Worm (Caenorhabditis elegans) whole organism, late embryonic: ENCODE measurements around the gene zif-1.

ENCODE experiments used
- C08G9.2 ChIP-seq: sonication (generic microtip); optimal IDR thresholded peaks from 2 replicates; lab custom pipeline; 2016; ENCODE audit warnings: mild to moderate bottlenecking, missing genetic modification characterization, moderate library complexity, missing compliant biosample characterization
- T23F11.4 ChIP-seq: fragments of 200-800 bp; sonication (Bioruptor generic); optimal IDR thresholded peaks from 2 replicates; lab custom pipeline; 2018; ENCODE audit warnings: mild to moderate bottlenecking, missing genetic modification characterization, missing compliant biosample characterization
- ceh-18 ChIP-seq: sonication (generic microtip); optimal IDR thresholded peaks from 2 replicates; lab custom pipeline; 2016; ENCODE audit warnings: missing genetic modification characterization, missing compliant biosample characterization
- ceh-19 ChIP-seq: fragments of 200-800 bp; sonication (Bioruptor generic); optimal IDR thresholded peaks from 2 replicates; lab custom pipeline; 2018; ENCODE audit warnings: mild to moderate bottlenecking, missing genetic modification characterization, missing compliant biosample characterization
- ceh-2 ChIP-seq: sonication (generic microtip); optimal IDR thresholded peaks from 2 replicates; lab custom pipeline; 2016; ENCODE audit warnings: missing genotype, missing genetic modification characterization, missing compliant biosample characterization
- ceh-24 ChIP-seq: sonication (generic microtip); optimal IDR thresholded peaks from 2 replicates; lab custom pipeline; 2016; ENCODE audit warnings: mild to moderate bottlenecking, missing genetic modification characterization, missing compliant biosample characterization
- ceh-31 ChIP-seq: sonication (generic microtip); optimal IDR thresholded peaks from 2 replicates; lab custom pipeline; 2016; ENCODE audit warnings: missing genetic modification characterization, missing compliant biosample characterization
- ceh-45 ChIP-seq: fragments of 200-800 bp; sonication (Bioruptor generic); IDR thresholded peaks from 2 replicates; pipeline ENCODE4 v1.3.6; 2022; ENCODE audit warnings: missing genetic modification reagents, missing genetic modification characterization, missing compliant biosample characterization
- ceh-48 ChIP-seq: sonication (generic microtip); optimal IDR thresholded peaks from 2 replicates; lab custom pipeline; 2016; ENCODE audit warnings: missing genetic modification characterization, inconsistent platforms, missing compliant biosample characterization
- ceh-6 ChIP-seq: fragments of 200-800 bp; sonication (Bioruptor generic); optimal IDR thresholded peaks from 2 replicates; lab custom pipeline; 2018; ENCODE audit warnings: mild to moderate bottlenecking, missing genetic modification characterization, missing compliant biosample characterization
- ceh-9 ChIP-seq: sonication (generic microtip); optimal IDR thresholded peaks from 2 replicates; lab custom pipeline; 2016; ENCODE audit warnings: mild to moderate bottlenecking, missing genetic modification characterization, inconsistent platforms, missing compliant biosample characterization
- che-1 ChIP-seq: sonication (generic microtip); optimal IDR thresholded peaks from 2 replicates; lab custom pipeline; 2016; ENCODE audit warnings: mild to moderate bottlenecking, missing genetic modification characterization, missing compliant biosample characterization
- dmd-4 ChIP-seq: sonication (generic microtip); optimal IDR thresholded peaks from 2 replicates; lab custom pipeline; 2016; ENCODE audit warnings: borderline replicate concordance, missing genetic modification characterization, missing compliant biosample characterization
- dve-1 ChIP-seq: sonication (generic microtip); optimal IDR thresholded peaks from 2 replicates; lab custom pipeline; 2017; ENCODE audit warnings: antibody characterized with exemption, mild to moderate bottlenecking, missing genetic modification characterization, missing compliant biosample characterization
- eyg-1 ChIP-seq: sonication (generic microtip); optimal IDR thresholded peaks from 2 replicates; lab custom pipeline; 2016; ENCODE audit warnings: missing genotype, missing genetic modification characterization, missing compliant biosample characterization
- fax-1 ChIP-seq: sonication (generic microtip); optimal IDR thresholded peaks from 2 replicates; lab custom pipeline; 2016; ENCODE audit warnings: missing genotype, missing genetic modification characterization, missing compliant biosample characterization
- fkh-10 ChIP-seq: fragments of 150-350 bp; optimal IDR thresholded peaks from 2 replicates; lab custom pipeline; 2014; ENCODE audit warnings: missing biosample characterization, missing genetic modification reagents, missing genetic modification characterization
- hlh-13 ChIP-seq: fragments of 200-800 bp; sonication (Bioruptor generic); optimal IDR thresholded peaks from 2 replicates; lab custom pipeline; 2018; ENCODE audit warnings: mild to moderate bottlenecking, missing genetic modification characterization, missing compliant biosample characterization
- hlh-15 ChIP-seq: sonication (generic microtip); optimal IDR thresholded peaks from 2 replicates; lab custom pipeline; 2016; ENCODE audit warnings: missing genetic modification characterization, missing compliant biosample characterization
- hlh-6 ChIP-seq: sonication (generic microtip); optimal IDR thresholded peaks from 2 replicates; lab custom pipeline; 2016; ENCODE audit warnings: missing genotype, missing genetic modification characterization, missing compliant biosample characterization
- lim-6 ChIP-seq: sonication (generic microtip); optimal IDR thresholded peaks from 2 replicates; lab custom pipeline; 2016; ENCODE audit warnings: missing genetic modification characterization, missing compliant biosample characterization
- lin-11 ChIP-seq: fragments of 200-800 bp; sonication (Bioruptor generic); optimal IDR thresholded peaks from 2 replicates; lab custom pipeline; 2018; ENCODE audit warnings: mild to moderate bottlenecking, missing genetic modification characterization, missing compliant biosample characterization
- mec-3 ChIP-seq: sonication (generic microtip); optimal IDR thresholded peaks from 2 replicates; lab custom pipeline; 2016; ENCODE audit warnings: borderline replicate concordance, missing genetic modification characterization, missing compliant biosample characterization
- nfya-1 ChIP-seq: sonication (generic microtip); optimal IDR thresholded peaks from 2 replicates; lab custom pipeline; 2017; ENCODE audit warnings: missing genetic modification characterization, mild to moderate bottlenecking, missing compliant biosample characterization, antibody characterized with exemption, moderate library complexity
- nhr-11 ChIP-seq: fragments of 150-350 bp; optimal IDR thresholded peaks from 2 replicates; lab custom pipeline; 2014; ENCODE audit warnings: missing biosample characterization, missing genetic modification characterization
- npax-4 ChIP-seq: sonication (generic microtip); optimal IDR thresholded peaks from 2 replicates; lab custom pipeline; 2016; ENCODE audit warnings: missing genetic modification characterization, missing compliant biosample characterization
- odd-2 ChIP-seq: sonication (generic microtip); optimal IDR thresholded peaks from 2 replicates; lab custom pipeline; 2017; ENCODE audit warnings: antibody characterized with exemption, mild to moderate bottlenecking, missing genetic modification characterization, missing compliant biosample characterization
- pag-3 ChIP-seq: sonication (generic microtip); optimal IDR thresholded peaks from 2 replicates; lab custom pipeline; 2016; ENCODE audit warnings: missing compliant biosample characterization, missing genetic modification characterization, borderline replicate concordance
- pqm-1 ChIP-seq: sonication (generic microtip); optimal IDR thresholded peaks from 2 replicates; lab custom pipeline; 2016; ENCODE audit warnings: missing genetic modification characterization, missing compliant biosample characterization
- pros-1 ChIP-seq: fragments of 150-350 bp; optimal IDR thresholded peaks from 2 replicates; lab custom pipeline; 2014; ENCODE audit warnings: missing biosample characterization, missing genetic modification reagents, missing genetic modification characterization
- ref-2 ChIP-seq: sonication (generic microtip); optimal IDR thresholded peaks from 2 replicates; lab custom pipeline; 2016; ENCODE audit warnings: missing genetic modification characterization, missing compliant biosample characterization
- sox-2 ChIP-seq: fragments of 200-800 bp; sonication (Bioruptor generic); IDR thresholded peaks from 2 replicates; pipeline ENCODE4 v1.3.6; 2022; ENCODE audit warnings: missing genetic modification reagents, missing genetic modification characterization, missing compliant biosample characterization
- sox-4 ChIP-seq: sonication (generic microtip); optimal IDR thresholded peaks from 2 replicates; lab custom pipeline; 2017; ENCODE audit warnings: mild to moderate bottlenecking, missing genetic modification characterization, inconsistent platforms, missing compliant biosample characterization
- ttx-3 ChIP-seq: sonication (generic microtip); optimal IDR thresholded peaks from 2 replicates; lab custom pipeline; 2016; ENCODE audit warnings: missing genetic modification reagents, missing genetic modification characterization, missing compliant biosample characterization
- unc-3 ChIP-seq, 2 experiments: fragments of 200-800 bp in 1 of 2; sonication (Bioruptor generic) in 1 of 2; sonication (generic microtip) in 1 of 2; conservative IDR thresholded peaks in 1 of 2; optimal IDR thresholded peaks in 1 of 2; 2 replicates each; pipeline versions ENCODE4 v1.3.6 to Lab custom; 2016 to 2022; ENCODE audit warnings: missing compliant biosample characterization in 2 of 2, missing genetic modification characterization in 2 of 2, missing genetic modification reagents in 1 of 2
- unc-42 ChIP-seq: sonication (generic microtip); optimal IDR thresholded peaks from 2 replicates; lab custom pipeline; 2016; ENCODE audit warnings: missing genotype, missing genetic modification characterization, missing compliant biosample characterization
- unc-55 ChIP-seq: sonication (generic microtip); optimal IDR thresholded peaks from 2 replicates; lab custom pipeline; 2017; ENCODE audit warnings: missing biosample characterization, missing genetic modification reagents, missing genetic modification characterization
- ztf-16 ChIP-seq: sonication (generic microtip); optimal IDR thresholded peaks from 2 replicates; lab custom pipeline; 2017; ENCODE audit warnings: missing genetic modification characterization, missing compliant biosample characterization

The zif-1 gene

DNA sequence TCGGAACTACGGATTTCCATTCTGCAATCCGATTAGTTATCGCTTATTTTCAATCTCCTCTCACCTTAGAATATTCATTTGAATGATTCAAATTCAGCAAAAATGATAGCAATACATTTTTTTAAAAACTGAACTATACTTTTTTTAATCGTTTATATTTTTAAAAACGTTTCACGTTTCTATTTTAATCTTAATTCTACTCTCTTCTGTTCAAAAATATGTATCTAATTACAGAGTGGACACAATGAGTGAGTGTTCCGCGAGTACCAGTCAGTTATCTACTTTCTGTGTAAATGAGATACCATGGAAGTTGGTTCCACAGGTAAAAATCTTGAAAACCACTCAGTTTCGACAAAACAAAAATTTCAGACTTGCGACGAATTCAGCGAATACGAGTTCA, at the start of gene zif-1, which contains the start of gene F59B2.15:
TSS of gene zif-1 (plus strand) at position 235 of the 400 bp plus-strand sequence.
TSS of gene F59B2.15 (minus strand) at position 101 of the 400 bp plus-strand sequence.
- TF ChIP-seq ceh-45 (GFP tag; lab: Robert Waterston, UW) (no peak), ceh-6 (GFP tag; lab: Kevin White, UChicago) (no peak), unc-42 (tag; lab: Kevin White, UChicago) (no peak), ttx-3 (tag; lab: Kevin White, UChicago) (no peak), unc-55 (GFP tag; lab: Kevin White, UChicago) (no peak), unc-3 (GFP tag; conservative IDR thresholded peaks at IDR 0.05; lab: Robert Waterston, UW) (no peak), unc-3 (tag; optimal IDR thresholded peaks at IDR 0.05; lab: Kevin White, UChicago) (no peak), dmd-4 (tag; lab: Kevin White, UChicago) (no peak), ceh-2 (tag; lab: Kevin White, UChicago) (no peak), ceh-31 (no peak)

DNA sequence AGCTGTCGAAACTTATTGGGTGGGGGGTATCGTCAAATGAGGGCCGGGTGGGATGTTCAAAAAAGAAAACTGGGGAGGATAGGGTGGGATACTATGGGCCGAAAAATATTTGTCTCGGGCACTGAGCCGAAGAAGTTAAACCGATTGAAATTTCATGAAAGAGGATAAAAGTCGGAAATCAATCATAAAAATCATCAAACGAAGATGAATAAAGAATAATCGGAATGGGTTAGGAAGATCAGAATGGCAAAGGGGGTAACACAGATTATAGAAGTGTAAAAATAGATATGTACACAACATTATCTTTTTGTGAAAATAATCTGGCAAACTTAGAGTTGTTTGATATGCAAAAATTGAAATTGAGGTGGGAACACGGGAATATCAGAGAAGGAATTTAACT, 47.0 kb upstream of the zif-1 start:
- TF ChIP-seq fkh-10 (GFP tag; lab: Kevin White, UChicago) (no peak), pag-3 (tag; lab: Kevin White, UChicago) (no peak), unc-3 (GFP tag; conservative IDR thresholded peaks at IDR 0.05; lab: Robert Waterston, UW) (no peak), unc-3 (tag; optimal IDR thresholded peaks at IDR 0.05; lab: Kevin White, UChicago) (no peak), odd-2 (tag; lab: Kevin White, UChicago) (no peak), lim-6 (tag; lab: Kevin White, UChicago) (no peak), eyg-1 (tag; lab: Kevin White, UChicago) (no peak), hlh-13 (GFP tag; lab: Kevin White, UChicago) (no peak), C08G9.2 (no peak), nhr-11 (no peak), ceh-24 (tag; lab: Kevin White, UChicago) (no peak), fax-1 (tag; lab: Kevin White, UChicago) (no peak), che-1 (tag; lab: Kevin White, UChicago) (no peak), sox-2 (GFP tag; lab: Robert Waterston, UW) (no peak), ceh-18 (tag; lab: Kevin White, UChicago) (no peak), hlh-6 (tag; lab: Kevin White, UChicago) (no peak), hlh-15 (tag; lab: Kevin White, UChicago) (no peak)

DNA sequence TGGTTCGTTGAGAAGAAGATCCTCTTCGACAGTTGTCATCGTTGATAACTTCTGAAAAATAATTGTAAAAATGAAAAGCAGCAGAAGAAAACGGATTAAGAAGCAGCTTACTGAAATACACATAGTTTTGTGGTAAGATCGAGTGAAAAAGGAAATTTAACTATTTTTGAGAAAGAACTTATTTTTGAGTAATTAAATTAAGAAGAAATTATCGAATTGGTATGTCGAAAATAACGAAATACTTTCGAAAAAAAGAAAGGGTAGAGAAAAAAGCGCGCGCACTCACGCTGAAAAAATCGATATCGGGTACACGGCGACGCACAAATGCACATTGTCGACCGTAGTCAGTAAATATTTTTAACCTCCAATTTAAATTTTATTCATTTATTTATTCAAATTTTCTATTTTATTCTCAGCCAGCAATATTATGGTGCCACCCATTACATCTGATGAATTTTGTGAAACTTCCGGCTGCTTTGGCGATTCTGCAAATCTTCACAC, 46.4 kb upstream of the zif-1 start, which contains the start of the genes ZK643.5 and ZK643.2:
TSS of gene ZK643.5 (minus strand) at position 51 of the 501 bp plus-strand sequence.
TSS of gene ZK643.2 (plus strand) at position 395 of the 501 bp plus-strand sequence.
- TF ChIP-seq ceh-18 (tag; lab: Kevin White, UChicago) (no peak), unc-42 (tag; lab: Kevin White, UChicago) (peak; percentile 76), ceh-31 (peak; percentile 43), pros-1 (tag; lab: Kevin White, UChicago) (no peak), ceh-48 (peak; percentile 99), nfya-1 (tag; lab: Kevin White, UChicago) (peak; percentile 49)

DNA sequence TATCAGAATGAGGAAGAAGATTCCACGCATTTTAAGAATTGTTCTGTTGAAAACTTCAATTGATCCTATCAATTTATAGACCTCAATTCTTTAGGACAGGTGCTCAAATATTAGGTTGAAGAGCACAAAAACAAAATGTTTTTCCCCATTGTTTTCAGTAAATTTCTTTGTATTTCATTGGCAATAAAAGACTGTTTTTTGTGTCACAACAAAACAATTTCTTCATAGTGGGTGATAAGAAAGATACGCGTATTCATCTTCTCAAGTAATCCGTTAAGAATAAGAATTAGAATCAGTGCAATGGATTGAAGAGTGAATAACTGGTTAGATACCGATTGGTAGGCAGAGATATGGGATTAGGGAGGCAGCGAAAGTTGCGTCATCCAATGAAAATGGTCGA, 41.9 kb upstream of the zif-1 start, which contains the start of gene ZK643.6:
TSS of gene ZK643.6 (minus strand) at position 101 of the 400 bp plus-strand sequence.
- TF ChIP-seq mec-3 = no peak
- TF ChIP-seq T23F11.4 (GFP tag; lab: Kevin White, UChicago) = no peak
- TF ChIP-seq ztf-16 = no peak
- TF ChIP-seq sox-2 (GFP tag; lab: Robert Waterston, UW) = no peak
- no peak for TF ChIP-seq ceh-2 (tag; lab: Kevin White, UChicago)
- no peak for TF ChIP-seq nhr-11
- TF ChIP-seq ref-2 = no peak
- no peak for TF ChIP-seq dmd-4 (tag; lab: Kevin White, UChicago)
- TF ChIP-seq ceh-31 = no peak
- TF ChIP-seq sox-4 (tag; lab: Kevin White, UChicago) = no peak
- TF ChIP-seq ceh-45 (GFP tag; lab: Robert Waterston, UW) = no peak
- TF ChIP-seq lin-11 (tag; lab: Kevin White, UChicago) = no peak
- no peak for TF ChIP-seq ceh-9 (tag; lab: Kevin White, UChicago)
- TF ChIP-seq che-1 (tag; lab: Kevin White, UChicago) = no peak
- TF ChIP-seq ceh-18 (tag; lab: Kevin White, UChicago) = no peak
- TF ChIP-seq pqm-1 = no peak
- no peak for TF ChIP-seq ceh-19 (GFP tag; lab: Kevin White, UChicago)
- no peak for TF ChIP-seq C08G9.2
- TF ChIP-seq npax-4 = no peak
- no peak for TF ChIP-seq dve-1
